Fruit fly (Drosophila melanogaster) whole organism: ENCODE data around the gene CG44038.

Experiments used
- CG8478 ChIP-seq: fragments of >200 bp; optimal IDR thresholded peaks from 2 replicates; lab custom pipeline; 2018; ENCODE audit warnings: inconsistent platforms
- Dll ChIP-seq: fragments of >200 bp; optimal IDR thresholded peaks from 2 replicates; lab custom pipeline; 2017
- EcR ChIP-seq, 2 experiments: fragments of >200 bp; optimal IDR thresholded peaks; 2 replicates each; lab custom pipeline; 2017; ENCODE audit warnings: missing biosample characterization in 2 of 2, missing genetic modification characterization in 2 of 2, missing genetic modification reagents in 2 of 2
- pan ChIP-seq: fragments of >200 bp; optimal IDR thresholded peaks from 2 replicates; lab custom pipeline; 2017
- psq ChIP-seq: fragments of >200 bp; optimal IDR thresholded peaks from 2 replicates; lab custom pipeline; 2017
- usp ChIP-seq: fragments of >200 bp; optimal IDR thresholded peaks from 2 replicates; lab custom pipeline; 2017; ENCODE audit warnings: missing biosample characterization, missing genetic modification characterization, mixed read lengths

CG44038 gene

dm6 chr3R:12239166-12239565 is 21.6 kb upstream of the CG44038 start, which contains the start of gene Cyp313a3:
TSS of gene Cyp313a3 (minus strand) at chr3R:12239266.
- TF ChIP-seq pan (lab: Kevin White, UChicago): no peak
- TF ChIP-seq psq: no peak
- TF ChIP-seq EcR (GFP tag; optimal IDR thresholded peaks at IDR 0.05; lab: Kevin White, UChicago): no peak
- no peak for TF ChIP-seq CG8478 (lab: Kevin White, UChicago)
- TF ChIP-seq Dll (lab: Kevin White, UChicago): no peak
- TF ChIP-seq usp: no peak

- TF ChIP-seq Dll (lab: Kevin White, UChicago): no peak
- TF ChIP-seq usp: no peak
- no peak for TF ChIP-seq psq
- TF ChIP-seq EcR (GFP tag; optimal IDR thresholded peaks at IDR 0.05; lab: Kevin White, UChicago): no peak
- no peak for TF ChIP-seq CG8478 (lab: Kevin White, UChicago)
- no peak for TF ChIP-seq pan (lab: Kevin White, UChicago)
These were observed 16.2 kb upstream of the CG44038 start for dm6 chr3R:12244468-12245060.

dm6 chr3R:12248243-12248642 is 12.5 kb upstream of the CG44038 start:
- TF ChIP-seq CG8478 (lab: Kevin White, UChicago) (no peak), psq (no peak), pan (lab: Kevin White, UChicago) (no peak)

- TF ChIP-seq CG8478 (lab: Kevin White, UChicago) (no peak), psq (no peak), EcR (GFP tag; optimal IDR thresholded peaks at IDR 0.05; lab: Kevin White, UChicago) (no peak), pan (lab: Kevin White, UChicago) (no peak), Dll (lab: Kevin White, UChicago) (no peak)
These were observed 10.6 kb upstream of the CG44038 start for dm6 chr3R:12250204-12250603.

dm6 chr3R:12251534-12251933 is 9.2 kb upstream of the CG44038 start:
- TF ChIP-seq usp (no peak), Dll (lab: Kevin White, UChicago) (no peak), EcR (GFP tag; optimal IDR thresholded peaks at IDR 0.05; lab: Kevin White, UChicago) (no peak), pan (lab: Kevin White, UChicago) (no peak), psq (no peak), CG8478 (lab: Kevin White, UChicago) (no peak)

- TF ChIP-seq EcR (GFP tag; optimal IDR thresholded peaks at IDR 0.05; lab: Kevin White, UChicago) (no peak), pan (lab: Kevin White, UChicago) (no peak), psq (no peak), usp (no peak)
These were observed 8.2 kb upstream of the CG44038 start for dm6 chr3R:12252457-12253065.

dm6 chr3R:12253887-12254286 is 6.9 kb upstream of the CG44038 start, which contains the start of gene CG3942:
TSS of gene CG3942 (plus strand) at chr3R:12254187.
- TF ChIP-seq usp (no peak), EcR (GFP tag; optimal IDR thresholded peaks at IDR 0.05; lab: Kevin White, UChicago) (no peak), Dll (lab: Kevin White, UChicago) (no peak), psq (no peak), pan (lab: Kevin White, UChicago) (no peak), CG8478 (lab: Kevin White, UChicago) (no peak)

dm6 chr3R:12258437-12258836 is 2.3 kb upstream of the CG44038 start, which contains the start of the genes CG44037 and svp:
TSS of gene CG44037 (plus strand) at chr3R:12258737.
TSS of gene svp (plus strand) at chr3R:12258737.
- TF ChIP-seq EcR (GFP tag; optimal IDR thresholded peaks at IDR 0.05; lab: Kevin White, UChicago) (no peak), CG8478 (lab: Kevin White, UChicago) (no peak)

dm6 chr3R:12259013-12259412 is 1.8 kb upstream of the CG44038 start:
- TF ChIP-seq CG8478 (lab: Kevin White, UChicago) (no peak), usp (no peak), EcR (GFP tag; optimal IDR thresholded peaks at IDR 0.05; lab: Kevin White, UChicago) (no peak), psq (no peak), Dll (lab: Kevin White, UChicago) (no peak), pan (lab: Kevin White, UChicago) (no peak)

dm6 chr3R:12259819-12260218 is 950 bp upstream of the CG44038 start:
- TF ChIP-seq usp: no peak
- no peak for TF ChIP-seq pan (lab: Kevin White, UChicago)
- TF ChIP-seq EcR (GFP tag; optimal IDR thresholded peaks at IDR 0.05; lab: Kevin White, UChicago): no peak
- no peak for TF ChIP-seq psq

dm6 chr3R:12269889-12270403 is 9.2 kb downstream of the CG44038 start:
- no peak for TF ChIP-seq pan (lab: Kevin White, UChicago)
- TF ChIP-seq usp: no peak

dm6 chr3R:12270590-12270989 is 9.8 kb downstream of the CG44038 start, which contains the start of gene CG17738:
TSS of gene CG17738 (plus strand) at chr3R:12270890.
- TF ChIP-seq Dll (lab: Kevin White, UChicago): no peak
- no peak for TF ChIP-seq pan (lab: Kevin White, UChicago)
- TF ChIP-seq usp: no peak
- no peak for TF ChIP-seq EcR (GFP tag; optimal IDR thresholded peaks at IDR 0.05; lab: Kevin White, UChicago)
- TF ChIP-seq psq: no peak
- no peak for TF ChIP-seq CG8478 (lab: Kevin White, UChicago)

- TF ChIP-seq Dll (lab: Kevin White, UChicago) (no peak), pan (lab: Kevin White, UChicago) (no peak), CG8478 (lab: Kevin White, UChicago) (no peak), psq (no peak), EcR (GFP tag; optimal IDR thresholded peaks at IDR 0.05; lab: Kevin White, UChicago) (no peak), usp (no peak)
These were observed 12.1 kb downstream of the CG44038 start, which contains the start of gene Sfp87B for dm6 chr3R:12272826-12273225. TSS of gene Sfp87B (plus strand) at chr3R:12273126.
